Fruit fly (Drosophila melanogaster) S2 (cell line): Measurements from ENCODE around the gene CG12194.

Experiments used
- CG8478 ChIP-seq: fragments of >200 bp; optimal IDR thresholded peaks from 2 replicates; lab custom pipeline; 2018
- CTCF ChIP-seq, 2 experiments: fragments of >200 bp; optimal IDR thresholded peaks; 2 replicates each; lab custom pipeline; 2018

Gene CG12194

dm6 chr2L:4818056-4818455 is 20.1 kb upstream of the CG12194 start, which contains the start of gene CG3225:
Gene CG3225 (minus strand): TSS chr2L:4818245.
- TF ChIP-seq CG8478 (lab: Kevin White, UChicago) (no peak), CTCF (optimal IDR thresholded peaks at IDR 0.05; lab: Kevin White, UChicago) (no peak)

DNA sequence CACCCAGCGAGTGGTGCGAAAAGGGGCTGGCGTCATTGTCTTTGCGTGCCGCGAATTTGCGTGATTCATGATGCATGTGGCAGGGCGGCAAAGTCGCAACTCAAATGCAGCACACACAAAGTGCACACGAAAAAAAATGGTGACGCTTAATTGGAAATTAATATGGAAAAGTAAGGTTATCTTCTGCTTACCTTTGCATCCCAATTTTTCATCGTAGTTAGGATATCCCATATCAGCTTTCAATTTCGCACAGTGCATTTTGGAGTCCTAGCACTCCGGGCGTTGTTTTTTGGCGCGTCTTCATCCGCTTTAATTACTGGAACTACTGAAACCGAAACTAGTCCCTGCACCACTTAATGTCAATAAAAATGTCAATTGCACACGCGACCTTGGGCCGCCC is 18.2 kb upstream of the CG12194 start:
- TF ChIP-seq CG8478 (lab: Kevin White, UChicago) (no peak), CTCF (optimal IDR thresholded peaks at IDR 0.05; lab: Kevin White, UChicago) (no peak)

dm6 chr2L:4820448-4821318 is 17.5 kb upstream of the CG12194 start:
- TF ChIP-seq CG8478 (lab: Kevin White, UChicago) (no peak), CTCF (optimal IDR thresholded peaks at IDR 0.05; lab: Kevin White, UChicago) (no peak)

dm6 chr2L:4821319-4821717 is 16.8 kb upstream of the CG12194 start:
- TF ChIP-seq CTCF (optimal IDR thresholded peaks at IDR 0.05; lab: Kevin White, UChicago) (no peak), CG8478 (lab: Kevin White, UChicago) (no peak)

- TF ChIP-seq CTCF (optimal IDR thresholded peaks at IDR 0.05; lab: Kevin White, UChicago), result no peak
- TF ChIP-seq CG8478 (lab: Kevin White, UChicago), result no peak
Observed at dm6 chr2L:4821757-4822156, 16.4 kb upstream of the CG12194 start, which contains the start of gene CG15628. Gene CG15628 (plus strand): TSS chr2L:4821774.

- no peak for TF ChIP-seq CG8478 (lab: Kevin White, UChicago)
- no peak for TF ChIP-seq CTCF (optimal IDR thresholded peaks at IDR 0.05; lab: Kevin White, UChicago)
Observed at dm6 chr2L:4822258-4822657, 15.9 kb upstream of the CG12194 start.

- TF ChIP-seq CG8478 (lab: Kevin White, UChicago) (no peak), CTCF (optimal IDR thresholded peaks at IDR 0.05; lab: Kevin White, UChicago) (no peak)
Observed at dm6 chr2L:4823797-4824196, 14.3 kb upstream of the CG12194 start.

- no peak for TF ChIP-seq CTCF (optimal IDR thresholded peaks at IDR 0.05; lab: Kevin White, UChicago)
- TF ChIP-seq CG8478 (lab: Kevin White, UChicago), result no peak
Observed at dm6 chr2L:4825695-4826094, 12.5 kb upstream of the CG12194 start.

DNA sequence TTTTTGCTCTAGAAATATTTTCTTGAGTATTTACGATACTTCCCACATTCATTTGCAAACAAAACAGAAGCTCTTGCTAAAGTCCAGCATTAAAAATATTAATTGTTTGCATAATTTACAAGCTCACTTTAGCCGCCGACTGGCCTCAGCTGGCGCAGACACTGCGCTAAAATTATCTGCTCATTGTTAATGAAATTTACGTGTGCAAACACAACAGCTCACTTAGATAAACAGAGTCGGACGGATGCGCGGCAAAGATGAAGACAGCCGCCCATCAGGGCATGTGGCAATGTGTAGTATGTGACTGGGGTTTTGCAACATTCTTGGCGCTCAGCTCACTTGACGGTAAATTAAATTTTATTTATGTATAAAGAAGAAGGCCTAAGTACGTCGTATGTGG is 9.1 kb upstream of the CG12194 start:
- TF ChIP-seq CG8478 (lab: Kevin White, UChicago) (no peak), CTCF (optimal IDR thresholded peaks at IDR 0.05; lab: Kevin White, UChicago) (no peak)

DNA sequence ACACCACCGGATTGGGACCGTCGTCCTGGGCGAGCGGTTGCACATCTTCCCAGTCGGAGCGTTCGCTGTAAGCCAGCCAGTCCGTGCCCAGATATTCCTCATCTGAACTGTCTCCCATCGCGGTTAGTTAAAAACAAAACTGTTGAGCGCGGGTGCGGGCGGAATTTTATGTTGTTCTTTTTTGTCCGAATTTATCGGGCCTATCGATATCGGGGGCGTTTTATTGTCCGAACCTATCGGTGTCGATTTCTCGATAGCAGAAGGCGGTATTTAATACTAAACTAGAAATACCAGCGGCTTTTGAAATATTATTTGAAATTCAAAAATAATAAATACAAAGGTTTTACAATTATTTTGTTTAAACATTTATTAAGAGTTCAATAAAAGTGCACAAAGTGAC is 7.7 kb upstream of the CG12194 start, which contains the start of gene Fnta:
Gene Fnta (minus strand): TSS at position 204 of the 400 bp plus-strand sequence.
- no peak for TF ChIP-seq CTCF (optimal IDR thresholded peaks at IDR 0.05; lab: Kevin White, UChicago)
- TF ChIP-seq CG8478 (lab: Kevin White, UChicago), result no peak

DNA sequence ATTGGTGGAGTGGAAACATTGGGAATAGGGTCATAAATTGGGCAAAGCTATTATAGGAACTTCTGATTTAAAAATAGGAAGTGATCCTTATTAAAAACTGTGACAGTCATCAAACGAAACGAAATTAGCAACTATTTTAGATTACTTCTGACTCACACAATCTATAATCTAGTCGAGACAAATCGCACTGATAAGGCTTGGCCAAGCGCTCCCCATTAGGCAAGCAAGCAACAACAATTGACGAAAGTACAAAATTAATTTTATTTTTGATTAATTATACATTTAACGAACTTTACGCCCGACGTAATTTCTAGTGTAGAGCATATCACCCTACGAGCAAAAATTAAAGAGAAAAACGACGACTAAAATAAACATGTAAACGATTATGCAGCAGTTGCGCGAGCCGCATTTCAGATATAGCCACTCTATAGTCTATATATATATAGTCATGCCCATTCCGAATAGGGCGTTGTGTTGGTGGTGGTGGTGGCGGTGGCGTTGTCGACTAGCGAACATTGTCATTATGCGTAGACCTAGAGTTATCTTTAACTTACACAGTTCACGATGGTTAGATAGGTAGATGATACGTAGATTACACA is 3.0 kb upstream of the CG12194 start, which contains the start of gene Ir25a:
Gene Ir25a (minus strand): TSS at position 210 of the 599 bp plus-strand sequence.
- TF ChIP-seq CTCF (optimal IDR thresholded peaks at IDR 0.05; lab: Kevin White, UChicago) (no peak), CG8478 (lab: Kevin White, UChicago) (no peak)

DNA sequence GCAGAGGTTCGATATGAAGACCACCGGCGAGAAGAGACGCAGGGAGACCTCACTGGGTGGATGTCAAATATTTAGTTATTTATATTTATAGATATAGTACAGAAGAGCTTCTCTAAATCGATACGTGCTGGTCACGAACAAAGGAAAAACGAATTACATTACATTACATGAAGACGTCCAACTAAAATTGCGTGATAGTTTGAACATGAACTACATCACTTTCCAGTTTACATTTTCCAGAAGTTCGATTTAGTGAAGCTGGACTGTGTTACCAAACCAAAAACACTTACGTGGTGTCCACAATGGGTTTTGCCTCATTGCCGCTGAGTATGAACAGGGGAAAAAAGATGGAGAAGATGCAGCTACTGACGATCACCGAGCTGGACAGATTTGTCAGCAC is 2.0 kb upstream of the CG12194 start:
- TF ChIP-seq CTCF (optimal IDR thresholded peaks at IDR 0.05; lab: Kevin White, UChicago) (no peak), CG8478 (lab: Kevin White, UChicago) (no peak)

dm6 chr2L:4838494-4839320 is 560 bp downstream of the CG12194 start:
- TF ChIP-seq CG8478 (lab: Kevin White, UChicago), result no peak
- TF ChIP-seq CTCF (optimal IDR thresholded peaks at IDR 0.05; lab: Kevin White, UChicago), result no peak

DNA sequence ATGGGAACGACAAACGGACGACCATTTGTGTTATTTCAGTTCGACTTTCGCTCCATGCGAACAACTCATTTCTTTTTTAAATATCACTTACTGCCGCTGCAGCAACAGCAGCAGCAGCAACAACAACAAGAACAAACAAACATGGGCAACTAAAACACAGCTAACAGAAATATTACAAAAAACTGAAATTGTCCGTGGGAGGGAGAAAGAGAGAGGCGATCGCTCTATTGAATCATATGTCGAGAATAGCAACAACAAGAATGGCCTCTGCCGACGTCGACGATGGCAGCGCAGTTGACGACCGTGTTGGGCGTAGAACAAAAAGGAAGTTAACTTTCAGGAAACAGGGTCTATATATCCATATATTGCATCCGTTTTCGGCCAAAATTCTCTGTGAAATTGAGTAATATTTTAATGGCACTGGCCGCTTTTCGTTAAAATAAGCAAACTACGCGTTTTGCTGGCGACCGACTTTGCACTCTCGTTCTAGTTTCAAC is 8.5 kb downstream of the CG12194 start:
- TF ChIP-seq CG8478 (lab: Kevin White, UChicago), result no peak
- no peak for TF ChIP-seq CTCF (optimal IDR thresholded peaks at IDR 0.05; lab: Kevin White, UChicago)
